Fruit fly (Drosophila melanogaster) whole organism: ENCODE results near the gene pnt.

Experiments used
- CG8478 ChIP-seq: fragments of >200 bp; optimal IDR thresholded peaks from 2 replicates; lab custom pipeline; 2018; ENCODE audit warnings: inconsistent platforms
- Dll ChIP-seq: fragments of >200 bp; optimal IDR thresholded peaks from 2 replicates; lab custom pipeline; 2017
- EcR ChIP-seq, 2 experiments: fragments of >200 bp; optimal IDR thresholded peaks; 2 replicates each; lab custom pipeline; 2017; ENCODE audit warnings: missing biosample characterization in 2 of 2, missing genetic modification characterization in 2 of 2, missing genetic modification reagents in 2 of 2
- pan ChIP-seq: fragments of >200 bp; optimal IDR thresholded peaks from 2 replicates; lab custom pipeline; 2017
- psq ChIP-seq: fragments of >200 bp; optimal IDR thresholded peaks from 2 replicates; lab custom pipeline; 2017
- usp ChIP-seq: fragments of >200 bp; optimal IDR thresholded peaks from 2 replicates; lab custom pipeline; 2017; ENCODE audit warnings: missing biosample characterization, missing genetic modification characterization, mixed read lengths

dm6 chr3R:23374290-23374689 lies 28.3 kb upstream of the pnt start:
- TF ChIP-seq Dll (no peak), psq (no peak), pan (no peak), usp (GFP tag; lab: Kevin White, UChicago) (no peak), EcR (GFP tag; optimal IDR thresholded peaks at IDR 0.05; lab: Kevin White, UChicago) (no peak), CG8478 (lab: Kevin White, UChicago) (no peak)
